Fruit fly (Drosophila melanogaster) whole organism, prepupa: Measurements from ENCODE around the gene Mst89B.

ENCODE experiments used
- Blimp-1 ChIP-seq: fragments of 200-800 bp; sonication (Bioruptor generic); optimal IDR thresholded peaks from 3 replicates; lab custom pipeline; 2017; ENCODE audit warnings: missing biosample characterization, missing genetic modification characterization, mild to moderate bottlenecking, moderate library complexity, missing genetic modification reagents
- CG10631 ChIP-seq: fragments of 200-800 bp; sonication (Bioruptor generic); optimal IDR thresholded peaks from 2 replicates; lab custom pipeline; 2016; ENCODE audit warnings: missing biosample characterization, missing genetic modification characterization
- CG11762 ChIP-seq: fragments of 200-800 bp; sonication (Bioruptor generic); optimal IDR thresholded peaks from 3 replicates; lab custom pipeline; 2016; ENCODE audit warnings: missing biosample characterization, missing genetic modification characterization; ENCODE audit not compliant: insufficient read depth
- CG11902 ChIP-seq: fragments of 200-800 bp; sonication (Bioruptor generic); optimal IDR thresholded peaks from 3 replicates; lab custom pipeline; 2016; ENCODE audit warnings: missing biosample characterization, missing genetic modification characterization
- CG15336 ChIP-seq: fragments of 200-800 bp; sonication (Bioruptor generic); IDR thresholded peaks from 2 replicates; pipeline ENCODE4 v1.3.6; 2022; ENCODE audit warnings: missing biosample characterization, missing genetic modification characterization
- CG16779 ChIP-seq: fragments of 200-800 bp; sonication (Bioruptor generic); optimal IDR thresholded peaks from 3 replicates; lab custom pipeline; 2017; ENCODE audit warnings: missing biosample characterization, mild to moderate bottlenecking, missing genetic modification characterization
- CG3032 ChIP-seq: fragments of 200-800 bp; optimal IDR thresholded peaks from 2 replicates; lab custom pipeline; 2019; ENCODE audit warnings: missing biosample characterization, mild to moderate bottlenecking, missing genetic modification characterization, moderate library complexity
- CG31627 ChIP-seq: fragments of 200-800 bp; sonication (Bioruptor generic); optimal IDR thresholded peaks from 3 replicates; lab custom pipeline; 2016; ENCODE audit warnings: missing biosample characterization, missing genetic modification characterization
- CG32006 ChIP-seq: fragments of 200-800 bp; sonication (Bioruptor generic); optimal IDR thresholded peaks from 3 replicates; lab custom pipeline; 2017; ENCODE audit warnings: missing biosample characterization, mild to moderate bottlenecking, missing genetic modification characterization
- CG3919 ChIP-seq: fragments of 200-800 bp; sonication (Bioruptor generic); optimal IDR thresholded peaks from 3 replicates; lab custom pipeline; 2016; ENCODE audit warnings: missing biosample characterization, missing genetic modification characterization
- CG4318 ChIP-seq: fragments of 200-800 bp; sonication (Bioruptor generic); optimal IDR thresholded peaks from 3 replicates; lab custom pipeline; 2017; ENCODE audit warnings: missing biosample characterization, mild to moderate bottlenecking, missing genetic modification characterization
- CG6163 ChIP-seq: fragments of 200-800 bp; sonication (Bioruptor generic); IDR thresholded peaks from 3 replicates; pipeline ENCODE4 v1.3.6; 2022; ENCODE audit warnings: missing biosample characterization, missing genetic modification characterization
- CG6276 ChIP-seq: fragments of 200-800 bp; sonication (Bioruptor generic); optimal IDR thresholded peaks from 2 replicates; lab custom pipeline; 2017; ENCODE audit warnings: missing biosample characterization, mild to moderate bottlenecking, missing genetic modification characterization
- CG6792 ChIP-seq: fragments of 200-800 bp; sonication (Bioruptor generic); optimal IDR thresholded peaks from 3 replicates; lab custom pipeline; 2016; ENCODE audit warnings: missing biosample characterization, missing genetic modification characterization
- CG6808 ChIP-seq: fragments of 200-800 bp; sonication (Bioruptor generic); optimal IDR thresholded peaks from 3 replicates; lab custom pipeline; 2017; ENCODE audit warnings: missing biosample characterization, missing genetic modification characterization, mild to moderate bottlenecking, moderate library complexity, missing genetic modification reagents
- CG6854 ChIP-seq: fragments of 200-800 bp; sonication (Bioruptor generic); optimal IDR thresholded peaks from 2 replicates; lab custom pipeline; 2017; ENCODE audit warnings: missing biosample characterization, mild to moderate bottlenecking, missing genetic modification characterization
- CG7368 ChIP-seq: fragments of 200-800 bp; sonication (Bioruptor generic); optimal IDR thresholded peaks from 3 replicates; lab custom pipeline; 2016; ENCODE audit warnings: missing biosample characterization, missing genetic modification characterization
- CG8319 ChIP-seq: fragments of 200-800 bp; sonication (Bioruptor generic); optimal IDR thresholded peaks from 3 replicates; lab custom pipeline; 2016; ENCODE audit warnings: missing biosample characterization, missing genetic modification characterization
- CG8632 ChIP-seq: fragments of 200-800 bp; sonication (Bioruptor generic); optimal IDR thresholded peaks from 3 replicates; lab custom pipeline; 2016; ENCODE audit warnings: missing biosample characterization, missing genetic modification characterization
- CG9139 ChIP-seq: fragments of 200-800 bp; sonication (Bioruptor generic); optimal IDR thresholded peaks from 3 replicates; lab custom pipeline; 2017; ENCODE audit warnings: missing biosample characterization, mild to moderate bottlenecking, missing genetic modification characterization
- Eip75B ChIP-seq: fragments of 200-800 bp; sonication (Bioruptor generic); optimal IDR thresholded peaks from 3 replicates; lab custom pipeline; 2016; ENCODE audit warnings: missing biosample characterization, missing genetic modification characterization
- Eip78C ChIP-seq: fragments of 200-800 bp; sonication (Bioruptor generic); peaks from one replicate; lab custom pipeline; 2016; ENCODE audit warnings: missing biosample characterization, missing genetic modification characterization
- Eip93F ChIP-seq: fragments of 200-800 bp; sonication (Bioruptor generic); optimal IDR thresholded peaks from 2 replicates; lab custom pipeline; 2016; ENCODE audit warnings: missing biosample characterization, mild to moderate bottlenecking, missing genetic modification characterization
- Ets21C ChIP-seq: fragments of 200-800 bp; sonication (Bioruptor generic); optimal IDR thresholded peaks from 3 replicates; lab custom pipeline; 2016; ENCODE audit warnings: missing biosample characterization, missing genetic modification characterization
- Ets96B ChIP-seq: fragments of 200-800 bp; optimal IDR thresholded peaks from 2 replicates; lab custom pipeline; 2019; ENCODE audit warnings: missing biosample characterization, mild to moderate bottlenecking, missing genetic modification characterization, moderate library complexity
- Gug ChIP-seq: fragments of 200-800 bp; sonication (Bioruptor generic); IDR thresholded peaks from 2 replicates; pipeline ENCODE4 v1.3.6; 2022; ENCODE audit warnings: missing biosample characterization, missing genetic modification characterization
- Hr38 ChIP-seq: sonication (Bioruptor generic); optimal IDR thresholded peaks from 2 replicates; lab custom pipeline; 2016; ENCODE audit warnings: missing biosample characterization, missing genetic modification characterization
- Hr39 ChIP-seq: fragments of 200-800 bp; sonication (Bioruptor generic); optimal IDR thresholded peaks from 2 replicates; lab custom pipeline; 2016; ENCODE audit warnings: missing biosample characterization, missing genetic modification characterization
- Hr4 ChIP-seq: fragments of 200-800 bp; sonication (Bioruptor generic); optimal IDR thresholded peaks from 3 replicates; lab custom pipeline; 2016; ENCODE audit warnings: missing biosample characterization, missing genetic modification characterization
- Met ChIP-seq: fragments of 200-800 bp; sonication (Bioruptor generic); optimal IDR thresholded peaks from 3 replicates; lab custom pipeline; 2016; ENCODE audit warnings: missing biosample characterization, missing genetic modification characterization
- OdsH ChIP-seq: fragments of 200-800 bp; sonication (Bioruptor generic); optimal IDR thresholded peaks from 3 replicates; lab custom pipeline; 2016; ENCODE audit warnings: missing biosample characterization, missing genetic modification characterization
- Smox ChIP-seq: fragments of 200-800 bp; sonication (Bioruptor generic); optimal IDR thresholded peaks from 3 replicates; lab custom pipeline; 2016; ENCODE audit warnings: missing biosample characterization, missing genetic modification characterization
- Sox102F ChIP-seq: fragments of 200-800 bp; sonication (Bioruptor generic); optimal IDR thresholded peaks from 2 replicates; lab custom pipeline; 2016; ENCODE audit warnings: missing biosample characterization, mild to moderate bottlenecking, missing genetic modification characterization
- Sox14 ChIP-seq: fragments of 200-800 bp; sonication (Bioruptor generic); optimal IDR thresholded peaks from 3 replicates; lab custom pipeline; 2016; ENCODE audit warnings: missing biosample characterization, missing genetic modification characterization
- achi ChIP-seq: fragments of 200-800 bp; sonication (Bioruptor generic); optimal IDR thresholded peaks from 3 replicates; lab custom pipeline; 2016; ENCODE audit warnings: missing biosample characterization, missing genetic modification characterization
- cyc ChIP-seq: fragments of 200-800 bp; sonication (Bioruptor generic); optimal IDR thresholded peaks from 3 replicates; lab custom pipeline; 2016; ENCODE audit warnings: missing biosample characterization, missing genetic modification characterization
- dac ChIP-seq: fragments of 200-800 bp; sonication (Bioruptor generic); optimal IDR thresholded peaks from 2 replicates; lab custom pipeline; 2017; ENCODE audit warnings: missing biosample characterization, mild to moderate bottlenecking, missing genetic modification characterization
- dsx ChIP-seq: fragments of 200-800 bp; optimal IDR thresholded peaks from 3 replicates; lab custom pipeline; 2019; ENCODE audit warnings: missing biosample characterization, mild to moderate bottlenecking, missing genetic modification characterization, moderate library complexity; ENCODE audit not compliant: poor library complexity, severe bottlenecking
- eg ChIP-seq: fragments of 200-800 bp; sonication (Bioruptor generic); IDR thresholded peaks from 3 replicates; pipeline ENCODE4 v1.3.6; 2022; ENCODE audit warnings: missing biosample characterization, missing genetic modification characterization
- esn ChIP-seq: fragments of 200-800 bp; sonication (Bioruptor generic); optimal IDR thresholded peaks from 2 replicates; lab custom pipeline; 2016; ENCODE audit warnings: missing biosample characterization, mild to moderate bottlenecking, missing genetic modification characterization, moderate library complexity
- fd59A ChIP-seq: fragments of 200-800 bp; sonication (Bioruptor generic); optimal IDR thresholded peaks from 2 replicates; lab custom pipeline; 2017; ENCODE audit warnings: missing biosample characterization, mild to moderate bottlenecking, missing genetic modification characterization, missing genetic modification reagents
- fkh ChIP-seq: fragments of 200-800 bp; sonication (Bioruptor generic); optimal IDR thresholded peaks from 3 replicates; lab custom pipeline; 2017; ENCODE audit warnings: missing biosample characterization, mild to moderate bottlenecking, missing genetic modification characterization, moderate library complexity
- lz ChIP-seq: fragments of 200-800 bp; sonication (Bioruptor generic); optimal IDR thresholded peaks from 3 replicates; lab custom pipeline; 2016; ENCODE audit warnings: missing biosample characterization, missing genetic modification characterization
- pdm3 ChIP-seq: fragments of 200-800 bp; sonication (Bioruptor generic); optimal IDR thresholded peaks from 3 replicates; lab custom pipeline; 2016; ENCODE audit warnings: missing biosample characterization, missing genetic modification characterization
- salr ChIP-seq, 2 experiments: fragments of 200-800 bp; sonication (Bioruptor generic); optimal IDR thresholded peaks; 3 replicates each; lab custom pipeline; 2016 to 2018; ENCODE audit warnings: missing biosample characterization in 2 of 2, missing genetic modification characterization in 2 of 2, mild to moderate bottlenecking in 1 of 2
- spab ChIP-seq: fragments of 200-800 bp; sonication (Bioruptor generic); optimal IDR thresholded peaks from 2 replicates; lab custom pipeline; 2017; ENCODE audit warnings: missing biosample characterization, mild to moderate bottlenecking, missing genetic modification characterization, missing genetic modification reagents
- ss ChIP-seq, 2 experiments: fragments of 200-800 bp; sonication (Bioruptor generic); optimal IDR thresholded peaks; 2 replicates in 1 of 2; 3 replicates in 1 of 2; lab custom pipeline; 2017 to 2018; ENCODE audit warnings: mild to moderate bottlenecking in 2 of 2, missing biosample characterization in 2 of 2, missing genetic modification characterization in 2 of 2, moderate library complexity in 1 of 2
- svp ChIP-seq: fragments of 200-800 bp; sonication (Bioruptor generic); peaks from one replicate; lab custom pipeline; 2016; ENCODE audit warnings: missing biosample characterization, missing genetic modification characterization
- vri ChIP-seq: fragments of 200-800 bp; sonication (Bioruptor generic); optimal IDR thresholded peaks from 3 replicates; lab custom pipeline; 2016; ENCODE audit warnings: missing biosample characterization, mild to moderate bottlenecking, missing genetic modification characterization

Mst89B gene

dm6 chr3R:16266712-16267111 is at the start of gene Mst89B:
TSS of gene Mst89B (plus strand) at chr3R:16267012.
- TF ChIP-seq achi (GFP tag; lab: Kevin White, UChicago) (no peak), OdsH (GFP tag; lab: Kevin White, UChicago) (no peak), CG6854 (GFP tag; lab: Kevin White, UChicago) (no peak), pdm3 (GFP tag; lab: Kevin White, UChicago) (no peak), Ets96B (tag; lab: Kevin White, UChicago) (no peak), Hr38 (GFP tag; lab: Kevin White, UChicago) (no peak), Met (GFP tag; lab: Kevin White, UChicago) (no peak), dsx (GFP tag; lab: Kevin White, UChicago) (no peak), CG15336 (no peak), CG9139 (GFP tag; lab: Kevin White, UChicago) (no peak), vri (GFP tag; lab: Kevin White, UChicago) (no peak), CG6163 (GFP tag; lab: Robert Waterston, UW) (no peak), fd59A (no peak)
- TF ChIP-seq, all 60 proteins: peak for 0

- TF ChIP-seq CG11762 (no peak), CG8632 (no peak), CG10631 (GFP tag; lab: Kevin White, UChicago) (peak; percentile 14), Eip93F (GFP tag; lab: Kevin White, UChicago) (no peak), OdsH (GFP tag; lab: Kevin White, UChicago) (peak; percentile 48), eg (peak; percentile 29; the same call in 1 of the 3 replicates), CG16779 (tag; lab: Kevin White, UChicago) (no peak), Met (GFP tag; lab: Kevin White, UChicago) (peak; percentile 43), Hr4 (GFP tag; lab: Kevin White, UChicago) (peak; percentile 62), CG3919 (GFP tag; lab: Kevin White, UChicago) (no peak), spab (GFP tag; lab: Kevin White, UChicago) (peak; percentile 33), CG3032 (tag; lab: Kevin White, UChicago) (peak; percentile 15), Sox102F (GFP tag; lab: Kevin White, UChicago) (no peak), Gug (no peak), Ets21C (no peak), CG6808 (GFP tag; lab: Kevin White, UChicago) (no peak), dsx (GFP tag; lab: Kevin White, UChicago) (no peak), CG31627 (GFP tag; lab: Kevin White, UChicago) (peak; percentile 15), Hr39 (peak; percentile 21), lz (GFP tag; lab: Kevin White, UChicago) (peak; percentile 15), fkh (GFP tag; lab: Kevin White, UChicago) (no peak), Smox (peak; percentile 34), Sox14 (GFP tag; lab: Kevin White, UChicago) (no peak), esn (peak; percentile 46), Eip78C (peak; percentile 64), Eip75B (GFP tag; lab: Kevin White, UChicago) (peak; percentile 32), CG11902 (GFP tag; lab: Kevin White, UChicago) (no peak), CG9139 (GFP tag; lab: Kevin White, UChicago) (no peak), CG4318 (GFP tag; lab: Kevin White, UChicago) (peak; percentile 18), pdm3 (GFP tag; lab: Kevin White, UChicago) (peak; percentile 27), svp (peak; percentile 75), dac (GFP tag; lab: Kevin White, UChicago) (peak; percentile 19), Blimp-1 (GFP tag; lab: Kevin White, UChicago) (no peak), cyc (GFP tag; lab: Kevin White, UChicago) (peak; percentile 10), CG7368 (GFP tag; lab: Kevin White, UChicago) (no peak), CG6792 (peak; percentile 9), CG6276 (GFP tag; lab: Kevin White, UChicago) (peak; percentile 2), achi (GFP tag; lab: Kevin White, UChicago) (peak; percentile 29), fd59A (peak; percentile 8), ss (GFP tag; optimal IDR thresholded peaks at IDR 0.05; lab: Kevin White, UChicago) (no peak), salr (GFP tag; optimal IDR thresholded peaks at IDR 0.05; lab: Kevin White, UChicago) (peak; percentile 13), Ets96B (tag; lab: Kevin White, UChicago) (peak; percentile 30), CG32006 (GFP tag; lab: Kevin White, UChicago) (peak; percentile 65), CG8319 (GFP tag; lab: Kevin White, UChicago) (no peak)
Measured at dm6 chr3R:16217368-16217767, 49.4 kb upstream of the Mst89B start.
